Fruit fly (Drosophila melanogaster): ENCODE data around the gene MAGE.

DNA sequence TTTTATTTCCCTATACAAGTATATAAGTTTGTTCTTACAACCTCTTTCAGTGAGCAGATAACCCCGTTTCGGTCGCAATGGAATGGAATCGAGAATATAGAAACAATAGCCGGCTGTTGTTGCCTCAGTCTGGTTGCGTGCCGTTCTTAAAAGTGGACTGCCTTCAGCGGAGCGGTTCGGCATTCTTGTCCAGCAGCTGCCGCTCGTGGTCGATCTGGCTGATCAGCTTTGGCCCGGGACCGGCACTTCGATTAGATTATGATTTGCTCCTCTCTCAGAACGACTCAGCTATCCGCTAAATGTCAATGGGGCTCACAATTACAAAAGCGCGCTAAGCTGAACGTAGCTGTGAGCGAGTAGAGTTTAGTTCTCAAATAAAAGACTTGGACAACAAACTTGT lies 2.1 kb upstream of the MAGE start:
- TF ChIP-seq Sox15 (GFP tag; optimal IDR thresholded peaks at IDR 0.05) (no peak), CG8319 (GFP tag; optimal IDR thresholded peaks at IDR 0.05) (no peak), Hr4 (GFP tag; optimal IDR thresholded peaks at IDR 0.05) (no peak), achi (GFP tag; optimal IDR thresholded peaks at IDR 0.05) (no peak), Smox (GFP tag; optimal IDR thresholded peaks at IDR 0.05) (no peak)
